Worm (Caenorhabditis elegans) whole organism, early embryonic: ENCODE data around the gene F58G1.2.

Source experiments
- B0310.2 ChIP-seq: sonication (generic microtip); optimal IDR thresholded peaks from 2 replicates; lab custom pipeline; 2016; ENCODE audit warnings: mild to moderate bottlenecking, missing genetic modification characterization, missing compliant biosample characterization
- F13C5.2 ChIP-seq: sonication (generic microtip); optimal IDR thresholded peaks from 2 replicates; lab custom pipeline; 2017; ENCODE audit warnings: mild to moderate bottlenecking, missing genetic modification characterization, inconsistent platforms, missing compliant biosample characterization
- aly-1 ChIP-seq: sonication (generic microtip); optimal IDR thresholded peaks from 2 replicates; lab custom pipeline; 2016; ENCODE audit warnings: missing genetic modification characterization, missing compliant biosample characterization
- ama-1 ChIP-seq: fragments of 150-350 bp; optimal IDR thresholded peaks from 2 replicates; lab custom pipeline; 2014
- ceh-13 ChIP-seq: fragments of 200-800 bp; sonication (Bioruptor generic); optimal IDR thresholded peaks from 2 replicates; lab custom pipeline; 2018; ENCODE audit warnings: mild to moderate bottlenecking, missing genetic modification characterization, missing compliant biosample characterization
- ceh-36 ChIP-seq: sonication (generic microtip); optimal IDR thresholded peaks from 2 replicates; lab custom pipeline; 2016; ENCODE audit warnings: missing genetic modification characterization, inconsistent platforms, missing compliant biosample characterization
- ets-7 ChIP-seq: sonication (generic microtip); optimal IDR thresholded peaks from 2 replicates; lab custom pipeline; 2016; ENCODE audit warnings: missing genotype, missing genetic modification characterization, missing compliant biosample characterization
- flt-1 ChIP-seq: fragments of 200-800 bp; sonication (Bioruptor generic); IDR thresholded peaks from 2 replicates; pipeline ENCODE4 v1.3.6; 2022; ENCODE audit warnings: missing genetic modification characterization, missing compliant biosample characterization
- hmbx-1 ChIP-seq: sonication (generic microtip); optimal IDR thresholded peaks from 2 replicates; lab custom pipeline; 2016; ENCODE audit warnings: mild to moderate bottlenecking, missing genetic modification characterization, missing compliant biosample characterization
- hmg-4 ChIP-seq: fragments of 200-800 bp; sonication (Bioruptor generic); optimal IDR thresholded peaks from 2 replicates; lab custom pipeline; 2018; ENCODE audit warnings: mild to moderate bottlenecking, missing genetic modification characterization, missing compliant biosample characterization
- hnd-1 ChIP-seq: sonication (generic microtip); optimal IDR thresholded peaks from 2 replicates; lab custom pipeline; 2016; ENCODE audit warnings: missing genetic modification characterization, missing compliant biosample characterization
- pes-1 ChIP-seq: fragments of 200-800 bp; sonication (Bioruptor generic); IDR thresholded peaks from 2 replicates; pipeline ENCODE4 v1.3.6; 2022; ENCODE audit warnings: missing genetic modification reagents, missing genetic modification characterization, missing compliant biosample characterization
- scrt-1 ChIP-seq: fragments of 200-800 bp; sonication (Bioruptor generic); IDR thresholded peaks from 2 replicates; pipeline ENCODE4 v1.3.6; 2022; ENCODE audit warnings: missing genetic modification characterization, missing compliant biosample characterization
- sea-1 ChIP-seq: fragments of 200-800 bp; sonication (Bioruptor generic); conservative IDR thresholded peaks from 2 replicates; pipeline ENCODE4 v1.3.6; 2022; ENCODE audit warnings: missing genetic modification characterization, missing compliant biosample characterization
- tbx-11 ChIP-seq: fragments of 200-800 bp; sonication (Bioruptor generic); IDR thresholded peaks from 2 replicates; pipeline ENCODE4 v1.3.6; 2022; ENCODE audit warnings: missing genetic modification characterization, missing compliant biosample characterization
- tbx-37 ChIP-seq: fragments of 200-800 bp; sonication (Bioruptor generic); conservative IDR thresholded peaks from 2 replicates; pipeline ENCODE4 v1.3.6; 2022; ENCODE audit warnings: missing genetic modification reagents, missing genetic modification characterization, missing compliant biosample characterization
- tra-4 ChIP-seq: sonication (generic microtip); optimal IDR thresholded peaks from 2 replicates; lab custom pipeline; 2017; ENCODE audit warnings: missing genetic modification characterization, missing compliant biosample characterization

F58G1.2 gene

ce11 chrII:12942496-12942895 lies 23.7 kb upstream of the F58G1.2 start:
- TF ChIP-seq ets-7 (tag; lab: Kevin White, UChicago) (no peak), pes-1 (GFP tag; lab: Robert Waterston, UW) (no peak), tra-4 (tag; lab: Kevin White, UChicago) (no peak), ceh-13 (GFP tag; lab: Kevin White, UChicago) (no peak), scrt-1 (no peak), flt-1 (GFP tag; lab: Robert Waterston, UW) (no peak), hmbx-1 (tag; lab: Kevin White, UChicago) (no peak), hnd-1 (tag; lab: Kevin White, UChicago) (no peak), hmg-4 (GFP tag; lab: Kevin White, UChicago) (no peak), aly-1 (tag; lab: Kevin White, UChicago) (no peak), sea-1 (no peak), ceh-36 (tag; lab: Kevin White, UChicago) (no peak), ama-1 (lab: Kevin White, UChicago) (no peak), F13C5.2 (tag; lab: Kevin White, UChicago) (no peak)

DNA sequence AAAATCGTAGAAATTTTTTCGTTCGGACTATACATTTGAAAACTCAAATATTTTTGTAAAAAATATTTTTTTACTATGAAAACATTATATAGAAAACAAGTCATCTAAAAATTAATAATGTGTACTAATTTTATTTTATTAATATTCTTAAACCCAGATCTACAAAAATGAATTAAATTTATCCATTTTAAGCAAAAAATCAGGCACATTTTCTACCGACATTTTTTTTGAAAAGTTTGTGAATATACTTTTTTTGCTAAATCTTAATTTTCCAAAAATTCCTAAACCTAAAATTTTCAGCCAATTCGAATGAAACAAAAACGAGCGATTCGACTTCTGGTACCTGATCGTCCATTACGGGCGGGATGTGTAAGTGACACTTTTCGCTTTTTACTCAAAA lies 21.0 kb upstream of the F58G1.2 start, which contains the start of gene arrd-10:
Gene arrd-10, plus strand, starts transcription at position 301 of the 400 bp plus-strand sequence.
- TF ChIP-seq ama-1 (lab: Kevin White, UChicago) (no peak), aly-1 (tag; lab: Kevin White, UChicago) (no peak), ceh-13 (GFP tag; lab: Kevin White, UChicago) (no peak), B0310.2 (tag; lab: Kevin White, UChicago) (no peak), F13C5.2 (tag; lab: Kevin White, UChicago) (no peak), ets-7 (tag; lab: Kevin White, UChicago) (no peak), tbx-11 (GFP tag; lab: Robert Waterston, UW) (no peak), tra-4 (tag; lab: Kevin White, UChicago) (no peak), hnd-1 (tag; lab: Kevin White, UChicago) (no peak), sea-1 (no peak), scrt-1 (no peak), ceh-36 (tag; lab: Kevin White, UChicago) (no peak), hmg-4 (GFP tag; lab: Kevin White, UChicago) (no peak), pes-1 (GFP tag; lab: Robert Waterston, UW) (no peak), flt-1 (GFP tag; lab: Robert Waterston, UW) (no peak), tbx-37 (GFP tag; lab: Robert Waterston, UW) (no peak), hmbx-1 (tag; lab: Kevin White, UChicago) (no peak)

DNA sequence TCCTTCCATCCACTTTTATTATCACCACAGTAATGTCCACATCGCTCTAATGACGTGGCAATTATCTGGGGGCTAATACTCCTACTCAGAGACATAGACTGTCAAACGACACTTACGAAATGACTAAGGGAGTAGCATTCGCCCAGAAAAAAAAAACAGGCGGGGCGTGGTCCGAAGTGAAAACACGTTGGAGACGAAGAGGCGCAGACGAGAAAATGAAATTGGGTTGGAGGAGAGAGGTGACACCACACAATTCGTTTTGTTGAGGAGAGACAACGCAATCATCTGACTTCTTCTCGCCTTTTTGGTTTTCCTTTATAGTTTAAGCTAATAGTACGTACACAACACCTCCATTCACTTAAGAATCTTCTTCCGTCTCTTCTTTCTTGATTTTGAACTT lies 20.4 kb upstream of the F58G1.2 start:
- TF ChIP-seq tbx-11 (GFP tag; lab: Robert Waterston, UW) (no peak), ama-1 (lab: Kevin White, UChicago) (no peak), aly-1 (tag; lab: Kevin White, UChicago) (no peak), hmbx-1 (tag; lab: Kevin White, UChicago) (no peak), ceh-36 (tag; lab: Kevin White, UChicago) (no peak), tra-4 (tag; lab: Kevin White, UChicago) (no peak), pes-1 (GFP tag; lab: Robert Waterston, UW) (no peak), scrt-1 (no peak), ceh-13 (GFP tag; lab: Kevin White, UChicago) (no peak), flt-1 (GFP tag; lab: Robert Waterston, UW) (no peak), hnd-1 (tag; lab: Kevin White, UChicago) (no peak), F13C5.2 (tag; lab: Kevin White, UChicago) (no peak), sea-1 (no peak), tbx-37 (GFP tag; lab: Robert Waterston, UW) (no peak), hmg-4 (GFP tag; lab: Kevin White, UChicago) (no peak), ets-7 (tag; lab: Kevin White, UChicago) (no peak)

DNA sequence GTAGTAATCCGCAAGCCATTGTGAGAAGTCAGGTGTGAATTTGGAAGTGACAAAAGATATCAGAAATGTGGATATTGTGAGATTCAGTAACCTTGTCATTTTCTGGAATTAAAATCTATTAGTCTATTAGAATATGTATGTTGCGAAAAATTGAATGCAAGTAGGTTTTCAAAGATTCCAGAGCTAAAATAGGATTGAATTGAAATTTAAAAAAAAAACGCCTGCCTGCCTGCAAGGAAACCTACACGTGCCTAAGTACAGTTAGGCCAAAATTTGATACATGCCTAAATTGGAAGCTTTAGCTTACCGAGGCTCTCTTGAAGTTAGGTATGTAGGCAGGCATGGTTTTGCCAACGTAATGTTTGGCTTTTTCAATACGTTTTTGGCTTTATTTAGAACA lies 16.4 kb upstream of the F58G1.2 start, which contains the start of gene lips-9:
Gene lips-9, minus strand, starts transcription at position 101 of the 400 bp plus-strand sequence.
- TF ChIP-seq hmbx-1 (tag; lab: Kevin White, UChicago) (no peak), ama-1 (lab: Kevin White, UChicago) (no peak), F13C5.2 (tag; lab: Kevin White, UChicago) (no peak), hmg-4 (GFP tag; lab: Kevin White, UChicago) (no peak), ceh-36 (tag; lab: Kevin White, UChicago) (no peak), sea-1 (no peak), aly-1 (tag; lab: Kevin White, UChicago) (no peak), B0310.2 (tag; lab: Kevin White, UChicago) (no peak), tra-4 (tag; lab: Kevin White, UChicago) (no peak), hnd-1 (tag; lab: Kevin White, UChicago) (no peak), tbx-11 (GFP tag; lab: Robert Waterston, UW) (no peak), tbx-37 (GFP tag; lab: Robert Waterston, UW) (no peak), scrt-1 (no peak), pes-1 (GFP tag; lab: Robert Waterston, UW) (no peak), flt-1 (GFP tag; lab: Robert Waterston, UW) (no peak), ceh-13 (GFP tag; lab: Kevin White, UChicago) (no peak), ets-7 (tag; lab: Kevin White, UChicago) (no peak)

- TF ChIP-seq pes-1 (GFP tag; lab: Robert Waterston, UW) (no peak), hnd-1 (tag; lab: Kevin White, UChicago) (no peak), ama-1 (lab: Kevin White, UChicago) (no peak), hmbx-1 (tag; lab: Kevin White, UChicago) (no peak), tbx-11 (GFP tag; lab: Robert Waterston, UW) (no peak), flt-1 (GFP tag; lab: Robert Waterston, UW) (no peak)
Measured at ce11 chrII:12931456-12931923, 12.7 kb upstream of the F58G1.2 start, which contains the start of gene dct-18. TSS of gene dct-18 (plus strand) at chrII:12931873.

DNA sequence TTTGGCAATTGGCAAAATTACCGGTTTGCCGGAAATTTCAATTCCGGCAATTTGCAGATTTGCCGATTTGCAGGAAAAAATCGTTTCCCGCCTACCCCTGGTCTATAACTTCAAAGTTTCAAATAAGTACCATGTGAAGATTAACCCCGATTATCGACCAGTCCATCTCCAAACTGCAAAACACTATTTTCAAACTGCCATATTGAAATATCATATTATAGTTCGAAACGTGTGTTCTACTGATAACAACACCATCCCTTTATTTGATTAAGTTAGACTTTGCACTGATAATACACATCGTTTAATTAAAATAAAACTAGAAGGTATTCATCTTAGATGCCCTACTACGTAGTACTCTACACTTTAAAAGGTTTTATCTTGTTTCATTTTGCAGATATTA lies 11.3 kb upstream of the F58G1.2 start:
- TF ChIP-seq pes-1 (GFP tag; lab: Robert Waterston, UW) (no peak), ceh-36 (tag; lab: Kevin White, UChicago) (no peak)

DNA sequence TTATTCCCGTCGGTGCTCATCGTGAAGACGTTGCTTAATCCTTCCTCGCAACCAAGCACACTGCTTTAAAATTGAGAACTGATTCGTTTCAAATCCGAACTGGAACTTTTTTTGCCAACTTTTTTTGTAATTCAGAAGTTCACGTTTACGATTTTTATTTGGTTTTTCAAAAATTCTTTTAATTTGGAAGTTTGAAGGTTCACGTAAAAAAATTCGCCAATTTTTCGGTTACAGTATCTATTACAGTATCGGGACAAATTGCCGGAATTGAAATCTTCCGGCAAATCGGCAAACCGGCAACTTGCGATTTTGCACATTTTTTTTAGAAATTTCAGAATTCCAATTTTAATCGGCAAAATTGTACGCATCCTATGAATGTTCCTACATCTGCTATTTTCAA lies 9.4 kb upstream of the F58G1.2 start, which contains the start of gene F58G1.3:
Gene F58G1.3, minus strand, starts transcription at position 101 of the 400 bp plus-strand sequence.
- TF ChIP-seq aly-1 (tag; lab: Kevin White, UChicago) (no peak), ama-1 (lab: Kevin White, UChicago) (no peak), flt-1 (GFP tag; lab: Robert Waterston, UW) (no peak), hmg-4 (GFP tag; lab: Kevin White, UChicago) (no peak), ceh-13 (GFP tag; lab: Kevin White, UChicago) (no peak), scrt-1 (no peak), sea-1 (no peak), ceh-36 (tag; lab: Kevin White, UChicago) (no peak), tbx-37 (GFP tag; lab: Robert Waterston, UW) (no peak), ets-7 (tag; lab: Kevin White, UChicago) (no peak), B0310.2 (tag; lab: Kevin White, UChicago) (no peak), hmbx-1 (tag; lab: Kevin White, UChicago) (no peak), hnd-1 (tag; lab: Kevin White, UChicago) (no peak), F13C5.2 (tag; lab: Kevin White, UChicago) (no peak), tbx-11 (GFP tag; lab: Robert Waterston, UW) (no peak), tra-4 (tag; lab: Kevin White, UChicago) (no peak), pes-1 (GFP tag; lab: Robert Waterston, UW) (no peak)
